Worm (Caenorhabditis elegans): ENCODE results near the gene F31A3.5.

Gene F31A3.5

ce11 chrX:17544349-17544936, 19.0 kb downstream of the F31A3.5 start:
- TF ChIP-seq unc-130 (tag; optimal IDR thresholded peaks at IDR 0.05) (no peak), ceh-82 (tag; optimal IDR thresholded peaks at IDR 0.05) (peak; percentile 18 to 80 (median 76)), ceh-63 (GFP tag; optimal IDR thresholded peaks at IDR 0.05) (peak; percentile 88), ama-1 (optimal IDR thresholded peaks at IDR 0.05) (no peak), egl-13 (tag; optimal IDR thresholded peaks at IDR 0.05) (peak; percentile 82), elt-3 (tag; optimal IDR thresholded peaks at IDR 0.05) (peak in 1 of 6 experiments; percentile 56), efl-3 (GFP tag; optimal IDR thresholded peaks at IDR 0.05) (peak; percentile 59), unc-62 (GFP tag; optimal IDR thresholded peaks at IDR 0.05) (no peak), C04F5.9 (tag; optimal IDR thresholded peaks at IDR 0.05) (peak; percentile 57), nhr-19 (GFP tag; conservative IDR thresholded peaks at IDR 0.05) (peak; percentile 96), unc-86 (tag; optimal IDR thresholded peaks at IDR 0.05) (peak; percentile 81), nhr-11 (tag; optimal IDR thresholded peaks at IDR 0.05) (peak; percentile 77), nhr-77 (tag; optimal IDR thresholded peaks at IDR 0.05) (peak; percentile 76), snu-23 (GFP tag; optimal IDR thresholded peaks at IDR 0.05) (peak; percentile 96), irx-1 (tag; optimal IDR thresholded peaks at IDR 0.05) (peak; percentile 90), pax-3 (tag; optimal IDR thresholded peaks at IDR 0.05) (peak; percentile 74), tbx-2 (tag; optimal IDR thresholded peaks at IDR 0.05) (peak; percentile 91), nhr-12 (tag; optimal IDR thresholded peaks at IDR 0.05) (no peak), fos-1 (tag; optimal IDR thresholded peaks at IDR 0.05) (peak; percentile 65), nhr-20 (tag; optimal IDR thresholded peaks at IDR 0.05) (peak; percentile 88), skn-1 (tag; optimal IDR thresholded peaks at IDR 0.05) (peak; percentile 67), mep-1 (tag; optimal IDR thresholded peaks at IDR 0.05) (peak; percentile 88), pqm-1 (tag; optimal IDR thresholded peaks at IDR 0.05) (no peak), nhr-47 (tag; optimal IDR thresholded peaks at IDR 0.05) (peak; percentile 97), F16B12.6 (tag; optimal IDR thresholded peaks at IDR 0.05) (no peak), lin-35 (GFP tag; optimal IDR thresholded peaks at IDR 0.05) (peak in 1 of 2 experiments; percentile 69), aly-2 (tag; optimal IDR thresholded peaks at IDR 0.05) (peak; percentile 42), lin-39 (tag; optimal IDR thresholded peaks at IDR 0.05) (peak; percentile 78), elt-2 (tag; optimal IDR thresholded peaks at IDR 0.05) (peak; percentile 66), pag-3 (tag; optimal IDR thresholded peaks at IDR 0.05; ENCODE audit: borderline replicate concordance, insufficient read depth) (no peak), snpc-4 (tag; optimal IDR thresholded peaks at IDR 0.05) (peak; percentile 67), mef-2 (tag; optimal IDR thresholded peaks at IDR 0.05) (no peak), efl-1 (optimal IDR thresholded peaks at IDR 0.05) (peak; percentile 57 to 64), efl-1 (GFP tag; optimal IDR thresholded peaks at IDR 0.05 in 1 of 2) (peak in 1 of 2 experiments; percentile 92), lin-14 (GFP tag; optimal IDR thresholded peaks at IDR 0.05) (peak; percentile 89), nhr-76 (tag; optimal IDR thresholded peaks at IDR 0.05) (no peak), fkh-8 (tag; optimal IDR thresholded peaks at IDR 0.05) (peak; percentile 77), swsn-7 (tag; optimal IDR thresholded peaks at IDR 0.05) (peak; percentile 89), ces-1 (GFP tag; optimal IDR thresholded peaks at IDR 0.05) (no peak), nhr-85 (tag) (peak; percentile 88), unc-30 (tag; optimal IDR thresholded peaks at IDR 0.05) (no peak), vab-15 (tag; optimal IDR thresholded peaks at IDR 0.05) (no peak), ceh-88 (GFP tag; IDR thresholded peaks at IDR 0.05) (peak; percentile 94), ztf-11 (tag; optimal IDR thresholded peaks at IDR 0.05) (peak in 1 of 2 experiments; percentile 69), alr-1 (tag; optimal IDR thresholded peaks at IDR 0.05; ENCODE audit: borderline replicate concordance) (no peak), aha-1 (tag; optimal IDR thresholded peaks at IDR 0.05) (no peak), mdl-1 (tag; optimal IDR thresholded peaks at IDR 0.05) (peak in 1 of 2 experiments; percentile 36), sptf-1 (tag; optimal IDR thresholded peaks at IDR 0.05) (no peak), nhr-237 (tag; optimal IDR thresholded peaks at IDR 0.05) (peak; percentile 57), dsc-1 (tag; optimal IDR thresholded peaks at IDR 0.05) (peak; percentile 98), C34B4.2 (tag; optimal IDR thresholded peaks at IDR 0.05) (no peak), sup-37 (GFP tag; optimal IDR thresholded peaks at IDR 0.05) (peak; percentile 68), blmp-1 (tag; optimal IDR thresholded peaks at IDR 0.05) (no peak), lin-15B (tag; optimal IDR thresholded peaks at IDR 0.05) (no peak)
